Worm (Caenorhabditis elegans): Measurements from ENCODE around the gene T20D3.6.

The T20D3.6 gene

ce11 chrIV:9339205-9339604, at the start of gene T20D3.6:
Gene T20D3.6, minus strand, starts transcription at chrIV:9339305.
- TF ChIP-seq ref-1 (GFP tag; conservative IDR thresholded peaks at IDR 0.05) (no peak), ztf-29 (GFP tag; IDR thresholded peaks at IDR 0.05) (no peak), cog-1 (tag; optimal IDR thresholded peaks at IDR 0.05) (no peak), flt-1 (GFP tag; IDR thresholded peaks at IDR 0.05) (no peak), tab-1 (GFP tag; IDR thresholded peaks at IDR 0.05) (no peak), med-1 (GFP tag; optimal IDR thresholded peaks at IDR 0.05; ENCODE audit: insufficient read depth) (no peak), T22C8.4 (GFP tag; IDR thresholded peaks at IDR 0.05) (no peak), klf-2 (GFP tag; conservative IDR thresholded peaks at IDR 0.05) (no peak), ztf-23 (GFP tag; IDR thresholded peaks at IDR 0.05) (no peak)

- TF ChIP-seq klf-2 (GFP tag; conservative IDR thresholded peaks at IDR 0.05) (no peak), ref-1 (GFP tag; conservative IDR thresholded peaks at IDR 0.05) (no peak), ztf-29 (GFP tag; IDR thresholded peaks at IDR 0.05) (no peak), med-1 (GFP tag; optimal IDR thresholded peaks at IDR 0.05; ENCODE audit: insufficient read depth) (no peak), cog-1 (tag; optimal IDR thresholded peaks at IDR 0.05) (no peak), flt-1 (GFP tag; IDR thresholded peaks at IDR 0.05) (no peak), tab-1 (GFP tag; IDR thresholded peaks at IDR 0.05) (no peak)
Observed at ce11 chrIV:9386038-9386437, 46.9 kb upstream of the T20D3.6 start, which contains the start of gene daf-15. Gene daf-15, plus strand, starts transcription at chrIV:9386208.

- TF ChIP-seq tab-1 (GFP tag; IDR thresholded peaks at IDR 0.05) (no peak), med-1 (GFP tag; optimal IDR thresholded peaks at IDR 0.05; ENCODE audit: insufficient read depth) (no peak)
Observed at ce11 chrIV:9384826-9385225, 45.7 kb upstream of the T20D3.6 start, which contains the start of gene C10C5.7. Gene C10C5.7, plus strand, starts transcription at chrIV:9385126.

ce11 chrIV:9381136-9381535, 42.0 kb upstream of the T20D3.6 start, which contains the start of gene C10C5.5:
Gene C10C5.5, plus strand, starts transcription at chrIV:9381436.
- no peak for TF ChIP-seq T22C8.4 (GFP tag; IDR thresholded peaks at IDR 0.05)
- no peak for TF ChIP-seq flt-1 (GFP tag; IDR thresholded peaks at IDR 0.05)
- TF ChIP-seq ztf-23 (GFP tag; IDR thresholded peaks at IDR 0.05) = no peak
- no peak for TF ChIP-seq ref-1 (GFP tag; conservative IDR thresholded peaks at IDR 0.05)
- TF ChIP-seq klf-2 (GFP tag; conservative IDR thresholded peaks at IDR 0.05) = no peak
- TF ChIP-seq tab-1 (GFP tag; IDR thresholded peaks at IDR 0.05) = no peak
- TF ChIP-seq ztf-29 (GFP tag; IDR thresholded peaks at IDR 0.05) = no peak
- no peak for TF ChIP-seq cog-1 (tag; optimal IDR thresholded peaks at IDR 0.05)
- TF ChIP-seq med-1 (GFP tag; optimal IDR thresholded peaks at IDR 0.05; ENCODE audit: insufficient read depth) = no peak

ce11 chrIV:9378272-9378671, 39.2 kb upstream of the T20D3.6 start, which contains the start of gene C10C5.4:
Gene C10C5.4, plus strand, starts transcription at chrIV:9378552.
- TF ChIP-seq ztf-29 (GFP tag; IDR thresholded peaks at IDR 0.05) = no peak
- TF ChIP-seq ztf-23 (GFP tag; IDR thresholded peaks at IDR 0.05) = no peak
- no peak for TF ChIP-seq klf-2 (GFP tag; conservative IDR thresholded peaks at IDR 0.05)
- no peak for TF ChIP-seq T22C8.4 (GFP tag; IDR thresholded peaks at IDR 0.05)

ce11 chrIV:9376550-9376949, 37.4 kb upstream of the T20D3.6 start:
- no peak for TF ChIP-seq ref-1 (GFP tag; conservative IDR thresholded peaks at IDR 0.05)
- TF ChIP-seq flt-1 (GFP tag; IDR thresholded peaks at IDR 0.05) = no peak
- TF ChIP-seq cog-1 (tag; optimal IDR thresholded peaks at IDR 0.05) = no peak
- TF ChIP-seq T22C8.4 (GFP tag; IDR thresholded peaks at IDR 0.05) = no peak
- no peak for TF ChIP-seq tab-1 (GFP tag; IDR thresholded peaks at IDR 0.05)
- no peak for TF ChIP-seq ztf-29 (GFP tag; IDR thresholded peaks at IDR 0.05)
- TF ChIP-seq ztf-23 (GFP tag; IDR thresholded peaks at IDR 0.05) = no peak
- no peak for TF ChIP-seq med-1 (GFP tag; optimal IDR thresholded peaks at IDR 0.05; ENCODE audit: insufficient read depth)
- no peak for TF ChIP-seq klf-2 (GFP tag; conservative IDR thresholded peaks at IDR 0.05)

- TF ChIP-seq cog-1 (tag; optimal IDR thresholded peaks at IDR 0.05) = no peak
- no peak for TF ChIP-seq med-1 (GFP tag; optimal IDR thresholded peaks at IDR 0.05; ENCODE audit: insufficient read depth)
- no peak for TF ChIP-seq tab-1 (GFP tag; IDR thresholded peaks at IDR 0.05)
- no peak for TF ChIP-seq klf-2 (GFP tag; conservative IDR thresholded peaks at IDR 0.05)
- no peak for TF ChIP-seq flt-1 (GFP tag; IDR thresholded peaks at IDR 0.05)
- TF ChIP-seq ref-1 (GFP tag; conservative IDR thresholded peaks at IDR 0.05) = no peak
- no peak for TF ChIP-seq T22C8.4 (GFP tag; IDR thresholded peaks at IDR 0.05)
- TF ChIP-seq ztf-29 (GFP tag; IDR thresholded peaks at IDR 0.05) = no peak
- TF ChIP-seq ztf-23 (GFP tag; IDR thresholded peaks at IDR 0.05) = no peak
Observed at ce11 chrIV:9374529-9374928, 35.4 kb upstream of the T20D3.6 start, which contains the start of gene C10C5.3. Gene C10C5.3, plus strand, starts transcription at chrIV:9374829.

- TF ChIP-seq flt-1 (GFP tag; IDR thresholded peaks at IDR 0.05) (no peak), med-1 (GFP tag; optimal IDR thresholded peaks at IDR 0.05; ENCODE audit: insufficient read depth) (no peak)
Observed at ce11 chrIV:9371126-9371525, 32.0 kb upstream of the T20D3.6 start, which contains the start of gene fbxc-58. Gene fbxc-58, plus strand, starts transcription at chrIV:9371508.

- TF ChIP-seq ztf-23 (GFP tag; IDR thresholded peaks at IDR 0.05) (no peak), tab-1 (GFP tag; IDR thresholded peaks at IDR 0.05) (no peak), flt-1 (GFP tag; IDR thresholded peaks at IDR 0.05) (no peak), ref-1 (GFP tag; conservative IDR thresholded peaks at IDR 0.05) (no peak), cog-1 (tag; optimal IDR thresholded peaks at IDR 0.05) (no peak), med-1 (GFP tag; optimal IDR thresholded peaks at IDR 0.05; ENCODE audit: insufficient read depth) (no peak), ztf-29 (GFP tag; IDR thresholded peaks at IDR 0.05) (no peak), klf-2 (GFP tag; conservative IDR thresholded peaks at IDR 0.05) (no peak), T22C8.4 (GFP tag; IDR thresholded peaks at IDR 0.05) (no peak)
Observed at ce11 chrIV:9367852-9368627, 28.9 kb upstream of the T20D3.6 start.

- TF ChIP-seq ref-1 (GFP tag; conservative IDR thresholded peaks at IDR 0.05) (no peak), flt-1 (GFP tag; IDR thresholded peaks at IDR 0.05) (no peak), med-1 (GFP tag; optimal IDR thresholded peaks at IDR 0.05; ENCODE audit: insufficient read depth) (no peak), tab-1 (GFP tag; IDR thresholded peaks at IDR 0.05) (no peak), ztf-23 (GFP tag; IDR thresholded peaks at IDR 0.05) (no peak), klf-2 (GFP tag; conservative IDR thresholded peaks at IDR 0.05) (no peak), cog-1 (tag; optimal IDR thresholded peaks at IDR 0.05) (no peak), T22C8.4 (GFP tag; IDR thresholded peaks at IDR 0.05) (no peak), ztf-29 (GFP tag; IDR thresholded peaks at IDR 0.05) (no peak)
Observed at ce11 chrIV:9366411-9366810, 27.3 kb upstream of the T20D3.6 start, which contains the start of gene pezo-1. Gene pezo-1, minus strand, starts transcription at chrIV:9366511.

Data from whole organism, midembryonic.